Fruit fly (Drosophila melanogaster): Measurements from ENCODE around the gene Fbp2.

Fbp2 gene

DNA sequence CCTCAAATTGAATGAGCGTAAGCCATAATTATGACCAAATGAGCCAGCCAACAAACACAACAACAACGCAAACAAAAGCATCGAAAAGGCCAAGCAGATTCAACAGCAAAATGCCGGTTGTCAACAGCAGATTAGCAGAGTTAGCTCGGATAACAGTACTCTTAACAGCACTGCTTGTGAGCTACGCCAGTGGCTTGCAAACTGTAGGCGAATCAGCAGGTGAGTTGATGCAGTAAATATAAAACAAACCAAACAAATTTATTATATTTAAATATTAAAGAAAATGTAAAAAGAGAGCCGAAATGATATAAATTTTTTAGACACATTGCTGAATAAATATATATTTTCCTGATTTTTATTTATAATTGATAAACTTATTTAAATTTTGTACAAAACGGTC is 5.9 kb upstream of the Fbp2 start:
- no peak for TF ChIP-seq psq (GFP tag; optimal IDR thresholded peaks at IDR 0.05)

dm6 chr2L:9421312-9421711 is 5.3 kb upstream of the Fbp2 start:
- TF ChIP-seq foxo (GFP tag; optimal IDR thresholded peaks at IDR 0.05) = no peak
- TF ChIP-seq Vsx2 (GFP tag; optimal IDR thresholded peaks at IDR 0.05; ENCODE audit: partially characterized antibody) = no peak
- TF ChIP-seq OdsH (GFP tag; optimal IDR thresholded peaks at IDR 0.05) = no peak
- no peak for TF ChIP-seq Dfd (GFP tag; optimal IDR thresholded peaks at IDR 0.05)
- no peak for TF ChIP-seq sage (GFP tag; optimal IDR thresholded peaks at IDR 0.05)
- no peak for TF ChIP-seq Dif (GFP tag; optimal IDR thresholded peaks at IDR 0.05; ENCODE audit: partially characterized antibody)
- no peak for TF ChIP-seq tai (GFP tag; optimal IDR thresholded peaks at IDR 0.05)
- TF ChIP-seq br (GFP tag; optimal IDR thresholded peaks at IDR 0.05) = no peak
- no peak for TF ChIP-seq sv (GFP tag; optimal IDR thresholded peaks at IDR 0.05)
- TF ChIP-seq HLH106 (tag; optimal IDR thresholded peaks at IDR 0.05) = no peak
- no peak for TF ChIP-seq Hr83 (GFP tag; optimal IDR thresholded peaks at IDR 0.05; ENCODE audit: poor library complexity, severe bottlenecking)
- TF ChIP-seq fru (GFP tag; optimal IDR thresholded peaks at IDR 0.05) = no peak
- no peak for TF ChIP-seq Mio (GFP tag; optimal IDR thresholded peaks at IDR 0.05)
- no peak for TF ChIP-seq CG9705 (GFP tag; optimal IDR thresholded peaks at IDR 0.05)
- TF ChIP-seq lola (GFP tag; optimal IDR thresholded peaks at IDR 0.05) = no peak

DNA sequence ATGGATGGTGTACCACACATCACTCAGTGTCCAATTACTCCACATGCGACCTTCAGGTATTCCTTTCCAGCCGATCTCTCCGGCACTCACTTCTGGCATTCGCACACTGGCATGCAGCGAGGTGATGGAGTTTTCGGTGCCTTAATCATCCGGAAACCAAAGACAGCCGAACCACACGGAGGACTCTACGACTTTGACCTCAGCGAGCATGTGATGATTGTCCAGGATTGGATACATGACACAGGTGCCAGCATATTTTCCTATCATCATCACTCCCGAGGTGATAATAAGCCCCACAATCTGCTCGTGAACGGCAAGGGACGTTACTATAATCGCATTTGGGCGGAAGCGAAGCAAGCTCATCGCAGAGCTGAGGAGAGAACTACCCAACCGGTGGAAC is 2.4 kb upstream of the Fbp2 start:
- no peak for TF ChIP-seq HLH106 (tag; optimal IDR thresholded peaks at IDR 0.05)
- TF ChIP-seq dsf (GFP tag; optimal IDR thresholded peaks at IDR 0.05; ENCODE audit: borderline replicate concordance) = no peak
- TF ChIP-seq jim (GFP tag; optimal IDR thresholded peaks at IDR 0.05) = no peak
- no peak for TF ChIP-seq Hr83 (GFP tag; optimal IDR thresholded peaks at IDR 0.05; ENCODE audit: poor library complexity, severe bottlenecking)
- TF ChIP-seq Myc (optimal IDR thresholded peaks at IDR 0.05) = no peak
- TF ChIP-seq usp (GFP tag; optimal IDR thresholded peaks at IDR 0.05) = no peak
- TF ChIP-seq Jra (GFP tag; optimal IDR thresholded peaks at IDR 0.05) = no peak
- TF ChIP-seq rgr (GFP tag; optimal IDR thresholded peaks at IDR 0.05) = no peak
- TF ChIP-seq N (GFP tag; optimal IDR thresholded peaks at IDR 0.05) = no peak
- TF ChIP-seq woc (GFP tag; optimal IDR thresholded peaks at IDR 0.05) = no peak
- no peak for TF ChIP-seq foxo (GFP tag; optimal IDR thresholded peaks at IDR 0.05)
- TF ChIP-seq Hnf4 (GFP tag; optimal IDR thresholded peaks at IDR 0.05) = no peak
- TF ChIP-seq pan (optimal IDR thresholded peaks at IDR 0.05) = no peak
- TF ChIP-seq dl (GFP tag; optimal IDR thresholded peaks at IDR 0.05; ENCODE audit: insufficient read depth in 1 of 2, partially characterized antibody in 2 of 2) = no peak
- TF ChIP-seq CG32264 (GFP tag; optimal IDR thresholded peaks at IDR 0.05) = no peak
- TF ChIP-seq Rel (GFP tag; optimal IDR thresholded peaks at IDR 0.05) = no peak
- no peak for TF ChIP-seq Rel (tag; optimal IDR thresholded peaks at IDR 0.05)
- TF ChIP-seq lola (GFP tag; optimal IDR thresholded peaks at IDR 0.05) = no peak
- no peak for TF ChIP-seq tai (GFP tag; optimal IDR thresholded peaks at IDR 0.05)

DNA sequence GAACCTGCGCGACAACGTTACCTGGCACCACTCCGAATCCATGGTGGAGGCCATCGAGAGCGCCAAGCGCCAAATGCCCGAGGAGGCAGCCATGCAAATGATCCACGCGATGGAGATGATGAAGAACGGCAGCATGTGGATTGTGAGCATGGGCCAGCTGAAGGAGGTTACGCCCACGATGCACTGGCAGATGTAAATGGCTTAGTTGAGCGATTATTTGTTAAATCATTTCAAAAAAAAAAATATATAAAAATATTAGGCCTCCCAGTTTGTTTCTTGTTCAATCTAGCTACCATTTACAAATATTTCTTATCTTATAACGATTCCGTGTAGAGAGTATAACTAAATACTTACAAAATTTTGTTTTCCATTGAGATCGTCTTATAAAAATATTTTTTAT is 986 bp downstream of the Fbp2 start, which contains the start of gene CG42847:
Gene CG42847 (plus strand): TSS at position 301 of the 400 bp plus-strand sequence.
- TF ChIP-seq ey (GFP tag; optimal IDR thresholded peaks at IDR 0.05) (no peak), Sp1 (GFP tag; optimal IDR thresholded peaks at IDR 0.05) (no peak), rgr (GFP tag; optimal IDR thresholded peaks at IDR 0.05) (no peak), Mio (GFP tag; optimal IDR thresholded peaks at IDR 0.05) (no peak), br (GFP tag; optimal IDR thresholded peaks at IDR 0.05) (no peak), CrebA (GFP tag; optimal IDR thresholded peaks at IDR 0.05; ENCODE audit: borderline replicate concordance) (no peak), sv (GFP tag; optimal IDR thresholded peaks at IDR 0.05) (no peak), GATAd (GFP tag; optimal IDR thresholded peaks at IDR 0.05) (no peak), Dfd (GFP tag; optimal IDR thresholded peaks at IDR 0.05) (no peak), usp (GFP tag; optimal IDR thresholded peaks at IDR 0.05) (no peak)
